Worm (Caenorhabditis elegans): ENCODE data around the gene CC8.2.

ce11 chrIV:3659951-3660350, 11.5 kb upstream of the CC8.2 start:
- TF ChIP-seq zip-8 (tag; optimal IDR thresholded peaks at IDR 0.05) = no peak
- no peak for TF ChIP-seq nhr-12 (tag; optimal IDR thresholded peaks at IDR 0.05)

All from whole organism, mixed stage, embryonic.